Fruit fly (Drosophila melanogaster) Kc167 (cell line): ENCODE results near the gene fipi.

Experiments
- psq ChIP-seq: fragments of >200 bp; optimal IDR thresholded peaks from 2 replicates; lab custom pipeline; 2017; ENCODE audit warnings: missing external identifiers
- ttk ChIP-seq: sonication (Bioruptor generic); optimal IDR thresholded peaks from 2 replicates; lab custom pipeline; 2017; ENCODE audit warnings: missing external identifiers

DNA sequence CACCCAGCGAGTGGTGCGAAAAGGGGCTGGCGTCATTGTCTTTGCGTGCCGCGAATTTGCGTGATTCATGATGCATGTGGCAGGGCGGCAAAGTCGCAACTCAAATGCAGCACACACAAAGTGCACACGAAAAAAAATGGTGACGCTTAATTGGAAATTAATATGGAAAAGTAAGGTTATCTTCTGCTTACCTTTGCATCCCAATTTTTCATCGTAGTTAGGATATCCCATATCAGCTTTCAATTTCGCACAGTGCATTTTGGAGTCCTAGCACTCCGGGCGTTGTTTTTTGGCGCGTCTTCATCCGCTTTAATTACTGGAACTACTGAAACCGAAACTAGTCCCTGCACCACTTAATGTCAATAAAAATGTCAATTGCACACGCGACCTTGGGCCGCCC lies 26.2 kb upstream of the fipi start:
- TF ChIP-seq ttk (lab: Kevin White, UChicago): no peak
- no peak for TF ChIP-seq psq (lab: Kevin White, UChicago)
